Worm (Caenorhabditis elegans) whole organism, L1 larva: ENCODE results near the gene ugt-10.

Experiments
- dsc-1 ChIP-seq: sonication (generic microtip); optimal IDR thresholded peaks from 2 replicates; lab custom pipeline; 2016; ENCODE audit warnings: mild to moderate bottlenecking, missing genetic modification characterization, missing compliant biosample characterization
- egl-13 ChIP-seq: sonication (generic microtip); optimal IDR thresholded peaks from 2 replicates; lab custom pipeline; 2016; ENCODE audit warnings: missing genotype, missing genetic modification reagents, missing genetic modification characterization, missing compliant biosample characterization
- unc-62 ChIP-seq: fragments of 150-350 bp; optimal IDR thresholded peaks from 2 replicates; lab custom pipeline; 2014; ENCODE audit warnings: missing biosample characterization, missing genetic modification reagents, missing genetic modification characterization

The ugt-10 gene

ce11 chrV:4850446-4850845 is 49.5 kb downstream of the ugt-10 start:
- TF ChIP-seq egl-13 (peak; percentile 55), unc-62 (GFP tag; lab: Kevin White, UChicago) (no peak), dsc-1 (peak; percentile 86)
